Fruit fly (Drosophila melanogaster): ENCODE results near the gene Pgm1.

DNA sequence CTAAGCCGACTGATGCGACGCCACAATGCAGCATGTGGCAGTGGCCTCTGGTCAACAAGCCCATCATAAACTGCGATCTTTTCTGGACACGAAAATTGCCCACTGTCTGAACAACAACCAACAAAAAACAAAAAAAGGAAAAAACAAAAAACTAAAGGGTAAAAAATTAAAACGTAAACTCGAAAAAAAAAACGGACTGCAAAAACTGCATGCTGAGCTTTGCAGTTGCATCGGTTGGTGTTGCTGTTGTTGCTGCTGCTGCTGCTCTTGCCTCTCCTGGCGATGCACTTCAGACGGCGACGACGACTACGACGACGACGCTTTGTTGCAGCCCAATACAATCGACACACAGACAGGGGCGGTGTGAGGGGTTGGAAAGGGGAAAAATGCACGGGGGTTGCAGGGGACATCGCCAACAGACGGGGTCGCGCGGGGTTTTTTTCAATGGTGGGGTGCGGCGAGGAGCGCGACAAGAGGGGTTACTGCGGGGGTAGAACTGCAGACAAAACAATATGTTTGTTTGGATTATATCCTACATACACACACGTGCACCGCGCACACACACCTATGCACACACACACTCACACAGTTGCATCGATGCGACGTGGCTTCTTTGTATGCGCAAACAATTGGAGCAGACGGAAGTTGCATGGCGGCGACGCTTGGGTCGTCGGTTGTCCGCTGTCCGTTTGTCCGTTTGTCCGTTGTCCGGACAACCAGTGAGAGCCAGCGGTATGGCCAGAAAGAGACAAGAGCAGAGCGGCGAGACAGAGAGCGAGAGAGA, 45.7 kb upstream of the Pgm1 start:
- TF ChIP-seq Snoo (tag; optimal IDR thresholded peaks at IDR 0.05) (peak; percentile 97), gl (tag; optimal IDR thresholded peaks at IDR 0.05) (peak; percentile 34), CG8301 (tag; optimal IDR thresholded peaks at IDR 0.05) (no peak)

All from whole organism, pupa.